Worm (Caenorhabditis elegans) whole organism, midembryonic: ENCODE results near the gene B0281.3.

Experiments used
- T22C8.4 ChIP-seq: fragments of 200-800 bp; sonication (Bioruptor generic); IDR thresholded peaks from 2 replicates; pipeline ENCODE4 v1.3.6; 2022; ENCODE audit warnings: missing genetic modification characterization, missing compliant biosample characterization
- cog-1 ChIP-seq: sonication (generic microtip); optimal IDR thresholded peaks from 2 replicates; lab custom pipeline; 2016; ENCODE audit warnings: missing genetic modification characterization, missing compliant biosample characterization
- flt-1 ChIP-seq: fragments of 200-800 bp; sonication (Bioruptor generic); IDR thresholded peaks from 2 replicates; pipeline ENCODE4 v1.3.6; 2022; ENCODE audit warnings: missing genetic modification characterization, missing compliant biosample characterization
- klf-2 ChIP-seq: fragments of 200-800 bp; sonication (Bioruptor generic); conservative IDR thresholded peaks from 2 replicates; pipeline ENCODE4 v1.3.6; 2022; ENCODE audit warnings: missing genetic modification reagents, missing genetic modification characterization, missing compliant biosample characterization
- med-1 ChIP-seq: sonication (generic microtip); optimal IDR thresholded peaks from 2 replicates; lab custom pipeline; 2017; ENCODE audit warnings: missing genetic modification characterization, mild to moderate bottlenecking, missing compliant biosample characterization, antibody characterized with exemption, missing genetic modification reagents; ENCODE audit not compliant: insufficient read depth
- ref-1 ChIP-seq: fragments of 200-800 bp; sonication (Bioruptor generic); conservative IDR thresholded peaks from 2 replicates; pipeline ENCODE4 v1.3.6; 2022; ENCODE audit warnings: missing genetic modification reagents, missing genetic modification characterization, missing compliant biosample characterization
- tab-1 ChIP-seq: fragments of 200-800 bp; sonication (Bioruptor generic); IDR thresholded peaks from 2 replicates; pipeline ENCODE4 v1.3.6; 2022; ENCODE audit warnings: missing genetic modification characterization, missing compliant biosample characterization
- ztf-23 ChIP-seq: fragments of 200-800 bp; sonication (Bioruptor generic); IDR thresholded peaks from 2 replicates; pipeline ENCODE4 v1.3.6; 2022; ENCODE audit warnings: missing genetic modification reagents, missing genetic modification characterization, missing compliant biosample characterization
- ztf-29 ChIP-seq: fragments of 200-800 bp; sonication (Bioruptor generic); IDR thresholded peaks from 2 replicates; pipeline ENCODE4 v1.3.6; 2022; ENCODE audit warnings: missing genetic modification reagents, missing genetic modification characterization, missing compliant biosample characterization

B0281.3 gene

ce11 chrII:2292549-2292948 is 14.3 kb upstream of the B0281.3 start:
- TF ChIP-seq flt-1 (GFP tag; lab: Robert Waterston, UW) (no peak), tab-1 (GFP tag; lab: Robert Waterston, UW) (no peak), klf-2 (GFP tag; lab: Robert Waterston, UW) (no peak), T22C8.4 (GFP tag; lab: Robert Waterston, UW) (no peak), ztf-29 (GFP tag; lab: Robert Waterston, UW) (no peak)

- TF ChIP-seq ztf-23 (GFP tag; lab: Robert Waterston, UW) (no peak), tab-1 (GFP tag; lab: Robert Waterston, UW) (no peak), med-1 (GFP tag; lab: Kevin White, UChicago) (no peak), ref-1 (GFP tag; lab: Robert Waterston, UW) (no peak), ztf-29 (GFP tag; lab: Robert Waterston, UW) (no peak), T22C8.4 (GFP tag; lab: Robert Waterston, UW) (no peak), cog-1 (no peak), flt-1 (GFP tag; lab: Robert Waterston, UW) (no peak), klf-2 (GFP tag; lab: Robert Waterston, UW) (no peak)
Measured at ce11 chrII:2295817-2296315, 11.0 kb upstream of the B0281.3 start, which contains the start of gene fbxc-25. TSS of gene fbxc-25 (minus strand) at chrII:2296265.

- TF ChIP-seq tab-1 (GFP tag; lab: Robert Waterston, UW) (no peak), ztf-29 (GFP tag; lab: Robert Waterston, UW) (no peak), ref-1 (GFP tag; lab: Robert Waterston, UW) (no peak), flt-1 (GFP tag; lab: Robert Waterston, UW) (no peak), med-1 (GFP tag; lab: Kevin White, UChicago) (no peak), T22C8.4 (GFP tag; lab: Robert Waterston, UW) (no peak), cog-1 (no peak), ztf-23 (GFP tag; lab: Robert Waterston, UW) (no peak), klf-2 (GFP tag; lab: Robert Waterston, UW) (no peak)
Measured at ce11 chrII:2298742-2299141, 8.1 kb upstream of the B0281.3 start, which contains the start of gene B0281.4. TSS of gene B0281.4 (minus strand) at chrII:2298842.

- TF ChIP-seq ztf-23 (GFP tag; lab: Robert Waterston, UW) (no peak), tab-1 (GFP tag; lab: Robert Waterston, UW) (no peak), flt-1 (GFP tag; lab: Robert Waterston, UW) (no peak), T22C8.4 (GFP tag; lab: Robert Waterston, UW) (no peak), ref-1 (GFP tag; lab: Robert Waterston, UW) (no peak), ztf-29 (GFP tag; lab: Robert Waterston, UW) (no peak), cog-1 (no peak), med-1 (GFP tag; lab: Kevin White, UChicago) (no peak), klf-2 (GFP tag; lab: Robert Waterston, UW) (no peak)
Measured at ce11 chrII:2300861-2301260, 6.0 kb upstream of the B0281.3 start, which contains the start of gene B0281.5. TSS of gene B0281.5 (minus strand) at chrII:2300961.

ce11 chrII:2302330-2302729 is 4.5 kb upstream of the B0281.3 start, which contains the start of gene B0281.6:
TSS of gene B0281.6 (minus strand) at chrII:2302430.
- TF ChIP-seq ztf-23 (GFP tag; lab: Robert Waterston, UW) (no peak), med-1 (GFP tag; lab: Kevin White, UChicago) (no peak), tab-1 (GFP tag; lab: Robert Waterston, UW) (no peak), ztf-29 (GFP tag; lab: Robert Waterston, UW) (no peak), ref-1 (GFP tag; lab: Robert Waterston, UW) (no peak), T22C8.4 (GFP tag; lab: Robert Waterston, UW) (no peak), flt-1 (GFP tag; lab: Robert Waterston, UW) (no peak), klf-2 (GFP tag; lab: Robert Waterston, UW) (no peak), cog-1 (no peak)

- TF ChIP-seq ztf-29 (GFP tag; lab: Robert Waterston, UW) (no peak), klf-2 (GFP tag; lab: Robert Waterston, UW) (no peak)
Measured at ce11 chrII:2304575-2304974, 2.3 kb upstream of the B0281.3 start.

ce11 chrII:2305507-2305906 is 1.3 kb upstream of the B0281.3 start:
- TF ChIP-seq ref-1 (GFP tag; lab: Robert Waterston, UW) (no peak), med-1 (GFP tag; lab: Kevin White, UChicago) (no peak), cog-1 (no peak), klf-2 (GFP tag; lab: Robert Waterston, UW) (no peak), T22C8.4 (GFP tag; lab: Robert Waterston, UW) (no peak), ztf-23 (GFP tag; lab: Robert Waterston, UW) (no peak), ztf-29 (GFP tag; lab: Robert Waterston, UW) (no peak), flt-1 (GFP tag; lab: Robert Waterston, UW) (no peak), tab-1 (GFP tag; lab: Robert Waterston, UW) (no peak)

- TF ChIP-seq flt-1 (GFP tag; lab: Robert Waterston, UW) (no peak), ref-1 (GFP tag; lab: Robert Waterston, UW) (no peak), T22C8.4 (GFP tag; lab: Robert Waterston, UW) (no peak), cog-1 (no peak), med-1 (GFP tag; lab: Kevin White, UChicago) (no peak), tab-1 (GFP tag; lab: Robert Waterston, UW) (no peak), ztf-23 (GFP tag; lab: Robert Waterston, UW) (no peak), ztf-29 (GFP tag; lab: Robert Waterston, UW) (no peak), klf-2 (GFP tag; lab: Robert Waterston, UW) (no peak)
Measured at ce11 chrII:2312747-2313146, 5.9 kb downstream of the B0281.3 start, which contains the start of the genes trim-21 and B0281.1. TSS of gene trim-21 (minus strand) at chrII:2312847. TSS of gene B0281.1 (plus strand) at chrII:2313067.

- TF ChIP-seq tab-1 (GFP tag; lab: Robert Waterston, UW) (no peak), med-1 (GFP tag; lab: Kevin White, UChicago) (no peak), ref-1 (GFP tag; lab: Robert Waterston, UW) (no peak), cog-1 (no peak), T22C8.4 (GFP tag; lab: Robert Waterston, UW) (no peak), klf-2 (GFP tag; lab: Robert Waterston, UW) (no peak), ztf-23 (GFP tag; lab: Robert Waterston, UW) (no peak), ztf-29 (GFP tag; lab: Robert Waterston, UW) (no peak), flt-1 (GFP tag; lab: Robert Waterston, UW) (no peak)
Measured at ce11 chrII:2317883-2318357, 11.1 kb downstream of the B0281.3 start, which contains the start of the genes ZK1240.5 and ZK1240.9. TSS of gene ZK1240.5 (minus strand) at chrII:2317933. TSS of gene ZK1240.9 (plus strand) at chrII:2318189.
